Fruit fly (Drosophila melanogaster) S2 (cell line): ENCODE data around the gene CG14823.

Experiments
- CG8478 ChIP-seq: fragments of >200 bp; optimal IDR thresholded peaks from 2 replicates; lab custom pipeline; 2018
- CTCF ChIP-seq, 2 experiments: fragments of >200 bp; optimal IDR thresholded peaks; 2 replicates each; lab custom pipeline; 2018

The CG14823 gene

dm6 chr3L:7092904-7093303, 26.8 kb downstream of the CG14823 start, which contains the start of gene Cpr65Ec:
Cpr65Ec (plus strand) TSS chr3L:7093204.
- TF ChIP-seq CTCF (optimal IDR thresholded peaks at IDR 0.05; lab: Kevin White, UChicago): no peak
- no peak for TF ChIP-seq CG8478

dm6 chr3L:7094020-7094419, 27.9 kb downstream of the CG14823 start:
- TF ChIP-seq CG8478 (no peak), CTCF (optimal IDR thresholded peaks at IDR 0.05; lab: Kevin White, UChicago) (no peak)

dm6 chr3L:7094548-7095072, 28.5 kb downstream of the CG14823 start, which contains the start of gene form3:
form3 (plus strand) TSS chr3L:7094818.
- TF ChIP-seq CTCF (optimal IDR thresholded peaks at IDR 0.05; lab: Kevin White, UChicago) (no peak), CG8478 (no peak)

DNA sequence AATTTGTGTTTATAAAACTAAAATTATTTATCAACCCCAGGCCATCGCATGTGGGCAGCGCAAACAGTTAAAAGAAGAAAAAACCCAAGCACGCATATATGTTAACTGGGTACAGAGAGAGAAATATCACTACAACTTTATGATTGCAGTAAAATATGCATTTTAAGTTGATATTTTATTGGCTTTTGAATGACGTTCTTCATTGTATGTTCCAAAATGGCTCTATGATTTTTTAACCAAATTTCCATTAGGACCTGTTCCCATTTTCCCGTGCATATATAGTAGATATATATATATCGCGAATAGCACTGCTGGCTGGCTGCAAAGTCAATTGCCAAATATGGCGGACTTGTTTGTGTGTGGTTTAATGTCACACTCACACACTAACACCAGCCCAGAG, 30.4 kb downstream of the CG14823 start:
- TF ChIP-seq CTCF (optimal IDR thresholded peaks at IDR 0.05; lab: Kevin White, UChicago): no peak

DNA sequence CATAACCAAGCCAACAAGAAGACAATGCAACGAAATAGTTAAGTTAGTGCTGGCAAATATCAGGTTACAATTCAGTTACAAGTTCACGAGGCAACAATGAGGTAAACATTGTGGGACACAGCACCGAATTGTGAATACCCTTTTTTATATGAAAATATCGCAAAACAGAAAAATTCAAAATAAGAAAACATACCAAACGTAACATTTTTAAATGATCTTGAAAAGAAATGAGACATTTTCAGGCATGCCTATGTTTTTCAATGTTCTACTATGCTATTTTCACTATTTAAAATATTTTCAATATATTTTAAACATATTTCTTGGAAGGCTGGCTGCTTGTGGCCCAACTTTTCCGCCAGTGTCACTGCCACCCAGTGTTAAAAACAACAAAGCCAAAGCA, 37.8 kb downstream of the CG14823 start:
- TF ChIP-seq CG8478: no peak
- no peak for TF ChIP-seq CTCF (optimal IDR thresholded peaks at IDR 0.05; lab: Kevin White, UChicago)

DNA sequence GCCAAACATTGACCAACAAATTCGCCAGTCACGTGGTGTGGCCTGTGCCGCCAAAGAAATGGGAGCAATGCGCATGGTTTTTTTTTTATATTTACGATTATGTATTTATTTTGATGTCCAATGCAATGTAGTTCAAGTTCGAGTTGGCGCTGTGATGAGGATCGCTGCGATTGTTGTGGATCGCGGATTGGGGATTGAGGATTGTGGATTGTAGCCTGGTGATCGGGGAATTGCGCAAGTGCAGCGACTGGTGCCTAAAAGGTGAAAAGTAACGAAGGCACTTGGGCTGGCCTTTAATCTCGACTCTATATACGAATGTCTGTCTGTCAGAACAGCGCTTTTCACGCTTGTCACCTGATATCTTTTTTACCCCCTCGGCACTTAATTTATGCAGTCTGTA, 38.4 kb downstream of the CG14823 start:
- TF ChIP-seq CTCF (optimal IDR thresholded peaks at IDR 0.05; lab: Kevin White, UChicago) (no peak), CG8478 (no peak)

dm6 chr3L:7105693-7106092, 39.6 kb downstream of the CG14823 start:
- TF ChIP-seq CG8478: no peak
- no peak for TF ChIP-seq CTCF (optimal IDR thresholded peaks at IDR 0.05; lab: Kevin White, UChicago)

dm6 chr3L:7113010-7113409, 46.9 kb downstream of the CG14823 start:
- TF ChIP-seq CTCF (optimal IDR thresholded peaks at IDR 0.05; lab: Kevin White, UChicago): no peak
- no peak for TF ChIP-seq CG8478

- TF ChIP-seq CG8478 (no peak), CTCF (optimal IDR thresholded peaks at IDR 0.05; lab: Kevin White, UChicago) (no peak)
These were observed 49.8 kb downstream of the CG14823 start for dm6 chr3L:7115944-7116343.
